Worm (Caenorhabditis elegans) whole organism, L1 larva: ENCODE data around the gene srd-74.

Experiments used
- blmp-1 ChIP-seq: fragments of 150-350 bp; optimal IDR thresholded peaks from 2 replicates; lab custom pipeline; 2014; ENCODE audit warnings: missing biosample characterization, missing genetic modification characterization
- elt-2 ChIP-seq: sonication (generic microtip); optimal IDR thresholded peaks from 2 replicates; lab custom pipeline; 2016; ENCODE audit warnings: missing genetic modification characterization, mild to moderate bottlenecking, inconsistent platforms, missing compliant biosample characterization, missing genetic modification reagents
- elt-3 ChIP-seq, 6 experiments: fragments of 150-350 bp in 1 of 6; sonication (generic microtip); optimal IDR thresholded peaks; 2 replicates each; lab custom pipeline; 2017 to 2018; ENCODE audit warnings: missing biosample characterization in 6 of 6, missing genetic modification characterization in 6 of 6, inconsistent platforms in 1 of 6
- nhr-11 ChIP-seq: fragments of 150-350 bp; optimal IDR thresholded peaks from 2 replicates; lab custom pipeline; 2014; ENCODE audit warnings: missing biosample characterization, missing genetic modification characterization
- nhr-76 ChIP-seq: sonication (generic microtip); optimal IDR thresholded peaks from 2 replicates; lab custom pipeline; 2017; ENCODE audit warnings: missing biosample characterization, missing genetic modification characterization
- nhr-85 ChIP-seq: sonication (generic microtip); peaks from one replicate; lab custom pipeline; 2016; ENCODE audit warnings: missing genetic modification characterization, inconsistent platforms, missing compliant biosample characterization
- pqm-1 ChIP-seq: sonication (generic microtip); optimal IDR thresholded peaks from 3 replicates; lab custom pipeline; 2017; ENCODE audit warnings: missing biosample characterization, missing genetic modification characterization

DNA sequence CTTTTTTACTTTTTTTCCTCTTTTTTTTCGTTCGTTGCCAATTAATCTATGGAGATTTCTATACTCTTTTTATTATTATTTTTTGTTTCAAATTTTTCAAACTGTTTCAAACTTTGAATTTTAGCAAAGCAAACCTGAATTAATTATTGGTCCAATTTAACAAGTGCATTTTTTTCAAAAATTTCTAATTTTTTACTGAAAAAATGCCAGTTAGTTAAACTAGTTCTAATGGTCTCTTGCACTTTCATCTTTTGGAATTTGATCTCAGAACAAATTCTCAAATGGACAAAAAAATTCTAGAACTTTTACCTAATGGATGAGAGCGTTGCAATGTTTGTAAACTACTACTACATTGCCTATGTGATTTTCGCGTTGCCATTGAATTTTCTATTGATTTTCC lies at the start of gene srd-74:
- TF ChIP-seq nhr-76 (tag; lab: Kevin White, UChicago): no peak
- no peak for TF ChIP-seq elt-2
- TF ChIP-seq nhr-11 (tag; lab: Kevin White, UChicago): no peak
- no peak for TF ChIP-seq nhr-85 (tag; lab: Kevin White, UChicago)
- TF ChIP-seq blmp-1 (tag; lab: Kevin White, UChicago): no peak
- no peak for TF ChIP-seq elt-3 (tag; optimal IDR thresholded peaks at IDR 0.05; lab: Kevin White, UChicago)
- TF ChIP-seq pqm-1 (tag; lab: Kevin White, UChicago): no peak
